Fruit fly (Drosophila melanogaster) whole organism, embryonic: Measurements from ENCODE around the gene ND-49L.

ENCODE experiments used
- BEAF-32 ChIP-seq: fragments of 200-800 bp; sonication (Bioruptor generic); optimal IDR thresholded peaks from 3 replicates; lab custom pipeline; 2017; ENCODE audit warnings: missing biosample characterization, missing genetic modification characterization, mild to moderate bottlenecking, moderate library complexity, missing genetic modification reagents
- BtbVII ChIP-seq: fragments of 200-800 bp; sonication (Bioruptor generic); optimal IDR thresholded peaks from 3 replicates; lab custom pipeline; 2017; ENCODE audit warnings: missing biosample characterization, mild to moderate bottlenecking, missing genetic modification characterization
- CG10959 ChIP-seq: fragments of 200-800 bp; sonication (Bioruptor generic); IDR thresholded peaks from 2 replicates; pipeline ENCODE4 v1.3.6; 2022; ENCODE audit warnings: missing biosample characterization, missing genetic modification characterization
- CG11093 ChIP-seq: fragments of 200-800 bp; sonication (Bioruptor generic); IDR thresholded peaks from 3 replicates; pipeline ENCODE4 v1.3.6; 2022; ENCODE audit warnings: missing biosample characterization, missing genetic modification characterization
- CG13894 ChIP-seq: fragments of 200-800 bp; sonication (Bioruptor generic); optimal IDR thresholded peaks from 3 replicates; lab custom pipeline; 2018; ENCODE audit warnings: missing biosample characterization, mild to moderate bottlenecking, missing genetic modification characterization, moderate library complexity
- CG15601 ChIP-seq: fragments of 200-800 bp; sonication (Bioruptor generic); optimal IDR thresholded peaks from 3 replicates; lab custom pipeline; 2019; ENCODE audit warnings: missing biosample characterization, mild to moderate bottlenecking, missing genetic modification characterization, moderate library complexity
- CG16779 ChIP-seq: fragments of 200-800 bp; sonication (Bioruptor generic); IDR thresholded peaks from 2 replicates; pipeline ENCODE4 v1.3.6; 2022; ENCODE audit warnings: missing biosample characterization, missing genetic modification characterization
- CG30020 ChIP-seq: fragments of 200-800 bp; optimal IDR thresholded peaks from 2 replicates; lab custom pipeline; 2019; ENCODE audit warnings: missing biosample characterization, mild to moderate bottlenecking, missing genetic modification characterization, moderate library complexity
- CG32532 ChIP-seq: fragments of 200-800 bp; sonication (Bioruptor generic); IDR thresholded peaks from 2 replicates; pipeline ENCODE4 v1.3.6; 2022; ENCODE audit warnings: missing biosample characterization, missing genetic modification characterization
- CG32772 ChIP-seq: fragments of 200-800 bp; sonication (Bioruptor generic); IDR thresholded peaks from 2 replicates; pipeline ENCODE4 v1.3.6; 2022; ENCODE audit warnings: missing biosample characterization, missing genetic modification characterization
- CG34376 ChIP-seq: fragments of 200-800 bp; sonication (Bioruptor generic); optimal IDR thresholded peaks from 2 replicates; lab custom pipeline; 2018; ENCODE audit warnings: missing biosample characterization, mild to moderate bottlenecking, missing genetic modification characterization
- CG4360 ChIP-seq: fragments of 200-800 bp; sonication (Bioruptor generic); IDR thresholded peaks from 2 replicates; pipeline ENCODE4 v1.3.6; 2022; ENCODE audit warnings: missing biosample characterization, missing genetic modification characterization
- CG6654 ChIP-seq: fragments of 200-800 bp; sonication (Bioruptor generic); optimal IDR thresholded peaks from 2 replicates; lab custom pipeline; 2017; ENCODE audit warnings: missing biosample characterization, mild to moderate bottlenecking, missing genetic modification characterization
- CG7372 ChIP-seq: fragments of 200-800 bp; sonication (Bioruptor generic); IDR thresholded peaks from 2 replicates; pipeline ENCODE4 v1.3.6; 2022; ENCODE audit warnings: missing biosample characterization, missing genetic modification characterization
- CG7839 ChIP-seq: fragments of 200-800 bp; sonication (Bioruptor generic); optimal IDR thresholded peaks from 3 replicates; lab custom pipeline; 2018; ENCODE audit warnings: missing biosample characterization, mild to moderate bottlenecking, missing genetic modification characterization, moderate library complexity
- CG7987 ChIP-seq: fragments of 200-800 bp; sonication (Bioruptor generic); optimal IDR thresholded peaks from 2 replicates; lab custom pipeline; 2018; ENCODE audit warnings: missing biosample characterization, mild to moderate bottlenecking, missing genetic modification characterization, moderate library complexity
- CG8388 ChIP-seq: fragments of 200-800 bp; sonication (Bioruptor generic); optimal IDR thresholded peaks from 2 replicates; lab custom pipeline; 2019; ENCODE audit warnings: missing biosample characterization, mild to moderate bottlenecking, missing genetic modification characterization, moderate library complexity
- CG9876 ChIP-seq: fragments of 200-800 bp; sonication (Bioruptor generic); optimal IDR thresholded peaks from 2 replicates; lab custom pipeline; 2016; ENCODE audit warnings: missing biosample characterization, missing genetic modification characterization
- Dbx ChIP-seq: fragments of 200-800 bp; sonication (Bioruptor generic); IDR thresholded peaks from 3 replicates; pipeline ENCODE4 v1.3.6; 2022; ENCODE audit warnings: missing biosample characterization, missing genetic modification characterization
- Drgx ChIP-seq: fragments of 200-800 bp; sonication (Bioruptor generic); IDR thresholded peaks from 2 replicates; pipeline ENCODE4 v1.3.6; 2022; ENCODE audit warnings: missing biosample characterization, missing genetic modification characterization
- E2f2 ChIP-seq: fragments of 200-800 bp; sonication (Bioruptor generic); IDR thresholded peaks from 2 replicates; pipeline ENCODE4 v1.3.6; 2022; ENCODE audit warnings: missing biosample characterization, missing genetic modification characterization
- Fer1 ChIP-seq: fragments of 200-800 bp; sonication (Bioruptor generic); optimal IDR thresholded peaks from 2 replicates; lab custom pipeline; 2017; ENCODE audit warnings: missing biosample characterization, mild to moderate bottlenecking, missing genetic modification characterization
- GATAe ChIP-seq: fragments of 200-800 bp; sonication (Bioruptor generic); conservative IDR thresholded peaks from 2 replicates; pipeline ENCODE4 v1.3.6; 2022; ENCODE audit warnings: missing biosample characterization, missing genetic modification characterization
- Gsc ChIP-seq: fragments of 200-800 bp; sonication (Bioruptor generic); IDR thresholded peaks from 2 replicates; pipeline ENCODE4 v1.3.6; 2022; ENCODE audit warnings: missing biosample characterization, missing genetic modification characterization
- Lim3 ChIP-seq: fragments of 200-800 bp; sonication (Bioruptor generic); IDR thresholded peaks from 2 replicates; pipeline ENCODE4 v1.3.6; 2022; ENCODE audit warnings: missing biosample characterization, missing genetic modification characterization
- Med ChIP-seq: fragments of 200-800 bp; sonication (Bioruptor generic); peaks from one replicate; lab custom pipeline; 2016; ENCODE audit warnings: missing biosample characterization, missing genetic modification characterization, mild to moderate bottlenecking, inconsistent platforms, moderate library complexity
- Nf-YA ChIP-seq: fragments of 200-800 bp; sonication (Bioruptor generic); IDR thresholded peaks from 2 replicates; pipeline ENCODE4 v1.3.6; 2022; ENCODE audit warnings: missing biosample characterization, missing genetic modification characterization
- Trl ChIP-seq, 3 experiments: fragments of >200 bp in 2 of 3; fragments of 200-800 bp in 1 of 3; sonication (Bioruptor generic) in 1 of 3; optimal IDR thresholded peaks; 2 replicates in 1 of 3; 3 replicates in 2 of 3; lab custom pipeline; 2016 to 2017; ENCODE audit warnings: missing biosample characterization in 1 of 3, missing genetic modification characterization in 1 of 3
- Vsx1 ChIP-seq: fragments of 200-800 bp; sonication (Bioruptor generic); optimal IDR thresholded peaks from 2 replicates; lab custom pipeline; 2017; ENCODE audit warnings: missing biosample characterization, mild to moderate bottlenecking, missing genetic modification characterization, missing genetic modification reagents
- YL-1 ChIP-seq: fragments of 200-800 bp; sonication (Bioruptor generic); optimal IDR thresholded peaks from 3 replicates; lab custom pipeline; 2017; ENCODE audit warnings: missing biosample characterization, mild to moderate bottlenecking, missing genetic modification characterization
- bcd ChIP-seq: fragments of 200-800 bp; sonication (Bioruptor generic); optimal IDR thresholded peaks from 2 replicates; lab custom pipeline; 2017; ENCODE audit warnings: missing biosample characterization, mild to moderate bottlenecking, missing genetic modification characterization
- chm ChIP-seq: fragments of 200-800 bp; sonication (Bioruptor generic); IDR thresholded peaks from 2 replicates; pipeline ENCODE4 v1.3.6; 2022; ENCODE audit warnings: missing biosample characterization, missing genetic modification characterization
- danr ChIP-seq: fragments of 200-800 bp; sonication (Bioruptor generic); IDR thresholded peaks from 2 replicates; pipeline ENCODE4 v1.3.6; 2022; ENCODE audit warnings: missing biosample characterization, missing genetic modification characterization
- emc ChIP-seq: fragments of 200-800 bp; sonication (Bioruptor generic); optimal IDR thresholded peaks from 2 replicates; lab custom pipeline; 2016; ENCODE audit warnings: missing biosample characterization, missing genetic modification characterization
- exex ChIP-seq: fragments of 200-800 bp; sonication (Bioruptor generic); optimal IDR thresholded peaks from 4 replicates; lab custom pipeline; 2018; ENCODE audit warnings: missing biosample characterization, mild to moderate bottlenecking, missing genetic modification characterization, moderate library complexity
- gcm2 ChIP-seq: fragments of 200-800 bp; sonication (Bioruptor generic); optimal IDR thresholded peaks from 2 replicates; lab custom pipeline; 2016; ENCODE audit warnings: missing biosample characterization, missing genetic modification characterization
- grn ChIP-seq: fragments of 200-800 bp; sonication (Bioruptor generic); optimal IDR thresholded peaks from 3 replicates; lab custom pipeline; 2017; ENCODE audit warnings: missing biosample characterization, missing genetic modification characterization
- jigr1 ChIP-seq: fragments of 200-800 bp; sonication (Bioruptor generic); IDR thresholded peaks from 3 replicates; pipeline ENCODE4 v1.3.6; 2022; ENCODE audit warnings: missing biosample characterization, missing genetic modification characterization
- lab ChIP-seq: fragments of 200-800 bp; sonication (Bioruptor generic); optimal IDR thresholded peaks from 3 replicates; lab custom pipeline; 2017; ENCODE audit warnings: missing biosample characterization, missing genetic modification characterization, mild to moderate bottlenecking, moderate library complexity, missing genetic modification reagents
- luna ChIP-seq: fragments of 200-800 bp; sonication (Bioruptor generic); optimal IDR thresholded peaks from 2 replicates; lab custom pipeline; 2016; ENCODE audit warnings: missing biosample characterization, missing genetic modification characterization
- mirr ChIP-seq: fragments of 200-800 bp; sonication (Bioruptor generic); optimal IDR thresholded peaks from 3 replicates; lab custom pipeline; 2018; ENCODE audit warnings: missing biosample characterization, mild to moderate bottlenecking, missing genetic modification characterization
- odd ChIP-seq: fragments of 200-800 bp; sonication (Bioruptor generic); optimal IDR thresholded peaks from 2 replicates; lab custom pipeline; 2017; ENCODE audit warnings: missing biosample characterization, mild to moderate bottlenecking, missing genetic modification characterization
- peb ChIP-seq: fragments of 200-800 bp; sonication (Bioruptor generic); IDR thresholded peaks from 2 replicates; pipeline ENCODE4 v1.3.6; 2022; ENCODE audit warnings: missing biosample characterization, missing genetic modification characterization
- pfk ChIP-seq: fragments of 200-800 bp; sonication (Bioruptor generic); optimal IDR thresholded peaks from 2 replicates; lab custom pipeline; 2018; ENCODE audit warnings: missing biosample characterization, mild to moderate bottlenecking, missing genetic modification characterization, moderate library complexity
- pita ChIP-seq: fragments of 200-800 bp; sonication (Bioruptor generic); optimal IDR thresholded peaks from 2 replicates; lab custom pipeline; 2017; ENCODE audit warnings: missing biosample characterization, mild to moderate bottlenecking, missing genetic modification characterization
- prd ChIP-seq, 3 experiments: fragments of >200 bp in 2 of 3; fragments of 200-800 bp in 1 of 3; sonication (Bioruptor generic) in 1 of 3; optimal IDR thresholded peaks in 2 of 3; IDR thresholded peaks in 1 of 3; 2 replicates in 2 of 3; 3 replicates in 1 of 3; pipeline versions ENCODE4 v1.3.6 to Lab custom; 2017 to 2022; ENCODE audit warnings: missing biosample characterization in 1 of 3, missing genetic modification characterization in 1 of 3
- sd ChIP-seq: fragments of 200-800 bp; sonication (Bioruptor generic); optimal IDR thresholded peaks from 3 replicates; lab custom pipeline; 2018; ENCODE audit warnings: missing biosample characterization, mild to moderate bottlenecking, missing genetic modification characterization, moderate library complexity
- sug ChIP-seq: fragments of 200-800 bp; optimal IDR thresholded peaks from 2 replicates; lab custom pipeline; 2019; ENCODE audit warnings: missing biosample characterization, mild to moderate bottlenecking, missing genetic modification characterization, moderate library complexity
- tio ChIP-seq: fragments of 200-800 bp; sonication (Bioruptor generic); optimal IDR thresholded peaks from 2 replicates; lab custom pipeline; 2017; ENCODE audit warnings: missing biosample characterization, missing genetic modification characterization, inconsistent platforms
- ttk ChIP-seq: fragments of 200-800 bp; sonication (Bioruptor generic); IDR thresholded peaks from 2 replicates; pipeline ENCODE4 v2.1.2; 2022; ENCODE audit warnings: missing biosample characterization, missing genetic modification characterization
- vvl ChIP-seq: fragments of 200-800 bp; sonication (Bioruptor generic); IDR thresholded peaks from 2 replicates; pipeline ENCODE4 v1.3.6; 2022; ENCODE audit warnings: missing biosample characterization, missing genetic modification characterization
- yki ChIP-seq: fragments of >200 bp; optimal IDR thresholded peaks from 3 replicates; lab custom pipeline; 2018

The ND-49L gene

dm6 chr3R:25320898-25321297 is 37.2 kb upstream of the ND-49L start:
- no peak for TF ChIP-seq danr (GFP tag; lab: Robert Waterston, UW)
- no peak for TF ChIP-seq CG15601 (tag; lab: Kevin White, UChicago)
- TF ChIP-seq CG9876 (GFP tag; lab: Kevin White, UChicago) = no peak
- TF ChIP-seq pita (GFP tag; lab: Kevin White, UChicago) = no peak
- peak; percentile 91 for TF ChIP-seq sd (tag; lab: Kevin White, UChicago)
- TF ChIP-seq Med (GFP tag; lab: Kevin White, UChicago) = peak; percentile 33
- TF ChIP-seq Lim3 = 0 out of 2 replicates have a peak, but pooled peaks have one; percentile 26
- no peak for TF ChIP-seq chm (GFP tag; lab: Robert Waterston, UW)
- no peak for TF ChIP-seq ttk (GFP tag; lab: Robert Waterston, UW)
- no peak for TF ChIP-seq CG34376 (GFP tag; lab: Kevin White, UChicago)
- TF ChIP-seq BEAF-32 = no peak
- TF ChIP-seq BtbVII (GFP tag; lab: Kevin White, UChicago) = no peak
- TF ChIP-seq tio = no peak
- no peak for TF ChIP-seq luna (GFP tag; lab: Kevin White, UChicago)
- TF ChIP-seq CG6654 (GFP tag; lab: Kevin White, UChicago) = no peak
- TF ChIP-seq CG8388 (GFP tag; lab: Kevin White, UChicago) = no peak
- no peak for TF ChIP-seq CG11093 (GFP tag; lab: Robert Waterston, UW)
- TF ChIP-seq Gsc (GFP tag; lab: Robert Waterston, UW) = no peak
- TF ChIP-seq grn (GFP tag; lab: Kevin White, UChicago) = peak; percentile 69
- TF ChIP-seq CG10959 (GFP tag; lab: Robert Waterston, UW) = no peak
- no peak for TF ChIP-seq CG32532 (GFP tag; lab: Robert Waterston, UW)
- no peak for TF ChIP-seq CG32772 (GFP tag; lab: Robert Waterston, UW)
- TF ChIP-seq lab (GFP tag; lab: Kevin White, UChicago) = peak; percentile 14
- no peak for TF ChIP-seq prd (optimal IDR thresholded peaks at IDR 0.05; lab: Kevin White, UChicago)
- TF ChIP-seq prd (GFP tag; IDR thresholded peaks at IDR 0.05; lab: Robert Waterston, UW) = no peak
- TF ChIP-seq CG7372 (GFP tag; lab: Robert Waterston, UW) = no peak
- no peak for TF ChIP-seq CG30020 (tag; lab: Kevin White, UChicago)
- no peak for TF ChIP-seq Nf-YA
- TF ChIP-seq CG4360 (GFP tag; lab: Robert Waterston, UW) = no peak
- no peak for TF ChIP-seq pfk (GFP tag; lab: Kevin White, UChicago)
- peak; percentile 36 for TF ChIP-seq mirr (GFP tag; lab: Kevin White, UChicago)
- TF ChIP-seq jigr1 = no peak
- no peak for TF ChIP-seq gcm2 (GFP tag; lab: Kevin White, UChicago)
- no peak for TF ChIP-seq CG7987 (GFP tag; lab: Kevin White, UChicago)
- no peak for TF ChIP-seq odd
- TF ChIP-seq exex (tag; lab: Kevin White, UChicago) = peak; percentile 84
- TF ChIP-seq YL-1 (GFP tag; lab: Kevin White, UChicago) = no peak
- no peak for TF ChIP-seq yki (lab: Kevin White, UChicago)
- TF ChIP-seq CG7839 (tag; lab: Kevin White, UChicago) = no peak
- no peak for TF ChIP-seq vvl (GFP tag; lab: Robert Waterston, UW)
- TF ChIP-seq Dbx (GFP tag; lab: Robert Waterston, UW) = no peak
- TF ChIP-seq Drgx = no peak
- no peak for TF ChIP-seq Fer1 (GFP tag; lab: Kevin White, UChicago)
- no peak for TF ChIP-seq Vsx1 (GFP tag; lab: Kevin White, UChicago)
- TF ChIP-seq E2f2 (GFP tag; lab: Robert Waterston, UW) = no peak
- TF ChIP-seq bcd (GFP tag; lab: Kevin White, UChicago) = no peak
- TF ChIP-seq peb (GFP tag; lab: Robert Waterston, UW) = no peak
- peak; percentile 86 for TF ChIP-seq sug (tag; lab: Kevin White, UChicago)
- no peak for TF ChIP-seq emc
- no peak for TF ChIP-seq CG13894 (tag; lab: Kevin White, UChicago)
- TF ChIP-seq Trl (optimal IDR thresholded peaks at IDR 0.05; lab: Kevin White, UChicago) = peak in 1 of 2 experiments; percentile 1
- TF ChIP-seq Trl (GFP tag; optimal IDR thresholded peaks at IDR 0.05; lab: Kevin White, UChicago) = no peak
- no peak for TF ChIP-seq CG16779 (GFP tag; lab: Robert Waterston, UW)
- TF ChIP-seq GATAe (GFP tag; lab: Robert Waterston, UW) = 0 out of 2 replicates have a peak, but pooled peaks have one; percentile 40
